Fruit fly (Drosophila melanogaster): ENCODE measurements around the gene CG8997.

CG8997 gene

dm6 chr2L:13842572-13842971 is 2.6 kb downstream of the CG8997 start:
- peak; percentile 75 for TF ChIP-seq sug (tag; optimal IDR thresholded peaks at IDR 0.05)
- no peak for TF ChIP-seq inv (GFP tag; IDR thresholded peaks at IDR 0.05; ENCODE audit: partially characterized antibody)
- TF ChIP-seq Doc2 (GFP tag; IDR thresholded peaks at IDR 0.05) = no peak
- TF ChIP-seq CG15011 (GFP tag; optimal IDR thresholded peaks at IDR 0.05) = no peak
- TF ChIP-seq Dll (GFP tag; IDR thresholded peaks at IDR 0.05; ENCODE audit: partially characterized antibody) = no peak
- no peak for TF ChIP-seq eyg (GFP tag; optimal IDR thresholded peaks at IDR 0.05)
- no peak for TF ChIP-seq tap (tag; optimal IDR thresholded peaks at IDR 0.05)
- no peak for TF ChIP-seq tin (GFP tag; optimal IDR thresholded peaks at IDR 0.05)
- peak; percentile 45 for TF ChIP-seq cwo (GFP tag; optimal IDR thresholded peaks at IDR 0.05)
- no peak for TF ChIP-seq CG17186 (GFP tag; optimal IDR thresholded peaks at IDR 0.05)
- peak; percentile 86 for TF ChIP-seq exex (tag; optimal IDR thresholded peaks at IDR 0.05)

dm6 chr2L:13842078-13842477 is 3.0 kb downstream of the CG8997 start:
- peak; percentile 59; the same call in 2 of the 3 replicates for TF ChIP-seq knrl (GFP tag; IDR thresholded peaks at IDR 0.05; ENCODE audit: partially characterized antibody)
- peak; percentile 52; the same call in 1 of the 2 replicates for TF ChIP-seq amos (GFP tag; IDR thresholded peaks at IDR 0.05; ENCODE audit: partially characterized antibody)
- TF ChIP-seq Dref (GFP tag; IDR thresholded peaks at IDR 0.05) = no peak
- peak; percentile 26 for TF ChIP-seq CG17829 (tag; optimal IDR thresholded peaks at IDR 0.05)
- TF ChIP-seq trem (tag; optimal IDR thresholded peaks at IDR 0.05) = peak; percentile 35
- TF ChIP-seq CG11247 (GFP tag; IDR thresholded peaks at IDR 0.05) = no peak
- TF ChIP-seq CTCF (GFP tag; optimal IDR thresholded peaks at IDR 0.05) = peak; percentile 86
- peak; percentile 20 for TF ChIP-seq CG2712 (tag; optimal IDR thresholded peaks at IDR 0.05)
- TF ChIP-seq CG14050 (GFP tag; IDR thresholded peaks at IDR 0.05) = no peak
- TF ChIP-seq seq (GFP tag; IDR thresholded peaks at IDR 0.05) = no peak
- TF ChIP-seq CG14710 (tag; optimal IDR thresholded peaks at IDR 0.05) = peak; percentile 12
- no peak for TF ChIP-seq Sox100B (GFP tag; optimal IDR thresholded peaks at IDR 0.05)
- 0 out of 2 replicates have a peak, but pooled peaks have one; percentile 17 for TF ChIP-seq Bgb (GFP tag; IDR thresholded peaks at IDR 0.05; ENCODE audit: partially characterized antibody)
- no peak for TF ChIP-seq CG11695 (GFP tag; IDR thresholded peaks at IDR 0.05)
- peak; percentile 71 for TF ChIP-seq stwl (tag; optimal IDR thresholded peaks at IDR 0.05)
- no peak for TF ChIP-seq CG31224 (GFP tag; IDR thresholded peaks at IDR 0.05)
- no peak for TF ChIP-seq vnd (GFP tag; IDR thresholded peaks at IDR 0.05; ENCODE audit: partially characterized antibody)
- no peak for TF ChIP-seq CG30403 (GFP tag; optimal IDR thresholded peaks at IDR 0.05)
- TF ChIP-seq Opbp (GFP tag; IDR thresholded peaks at IDR 0.05; ENCODE audit: partially characterized antibody) = peak; percentile 53; the same call in 1 of the 3 replicates
- peak; percentile 37 for TF ChIP-seq nerfin-1 (tag; optimal IDR thresholded peaks at IDR 0.05)
- peak; percentile 72; the same call in 2 of the 3 replicates for TF ChIP-seq CG2199 (GFP tag; IDR thresholded peaks at IDR 0.05)

dm6 chr2L:13841508-13841907 is 3.6 kb downstream of the CG8997 start, which contains the start of gene CG33307:
CG33307 (minus strand) TSS chr2L:13841520.
- no peak for TF ChIP-seq CG31388 (GFP tag; optimal IDR thresholded peaks at IDR 0.05)
- peak; percentile 73 for TF ChIP-seq sug (tag; optimal IDR thresholded peaks at IDR 0.05)
- no peak for TF ChIP-seq CG7745 (tag; optimal IDR thresholded peaks at IDR 0.05)
- peak; percentile 21 for TF ChIP-seq CG12769 (tag; optimal IDR thresholded peaks at IDR 0.05)
- TF ChIP-seq CG34376 (GFP tag; optimal IDR thresholded peaks at IDR 0.05) = peak; percentile 73
- TF ChIP-seq Usf (GFP tag; optimal IDR thresholded peaks at IDR 0.05) = no peak
- TF ChIP-seq Atf6 (GFP tag; IDR thresholded peaks at IDR 0.05) = 0 out of 2 replicates have a peak, but pooled peaks have one; percentile 12
- TF ChIP-seq cwo (GFP tag; optimal IDR thresholded peaks at IDR 0.05) = peak; percentile 67
- no peak for TF ChIP-seq Dip2 (GFP tag; IDR thresholded peaks at IDR 0.05)
- TF ChIP-seq mirr (GFP tag; optimal IDR thresholded peaks at IDR 0.05) = peak; percentile 2
